Worm (Caenorhabditis elegans): ENCODE results near the gene mdf-1.

ce11 chrV:9563585-9563984, 19.6 kb upstream of the mdf-1 start:
- TF ChIP-seq him-1 (tag; optimal IDR thresholded peaks at IDR 0.05) (no peak), W03F9.2 (tag; optimal IDR thresholded peaks at IDR 0.05) (no peak), dao-5 (tag; optimal IDR thresholded peaks at IDR 0.05) (no peak)
